Fruit fly (Drosophila melanogaster) whole organism, embryonic: Measurements from ENCODE around the gene moody.

ENCODE experiments used
- Aef1 ChIP-seq: fragments of 200-800 bp; sonication (Bioruptor generic); IDR thresholded peaks from 3 replicates; pipeline ENCODE4 v1.3.6; 2022; ENCODE audit warnings: missing biosample characterization, missing genetic modification characterization
- Antp ChIP-seq: fragments of 200-800 bp; sonication (Bioruptor generic); optimal IDR thresholded peaks from 3 replicates; lab custom pipeline; 2016; ENCODE audit warnings: missing biosample characterization, missing genetic modification characterization
- Asciz ChIP-seq: fragments of 200-800 bp; sonication (Bioruptor generic); optimal IDR thresholded peaks from 2 replicates; lab custom pipeline; 2017; ENCODE audit warnings: missing biosample characterization, mild to moderate bottlenecking, missing genetic modification characterization, missing genetic modification reagents
- BEAF-32 ChIP-seq: fragments of 200-800 bp; sonication (Bioruptor generic); optimal IDR thresholded peaks from 3 replicates; lab custom pipeline; 2017; ENCODE audit warnings: missing biosample characterization, missing genetic modification characterization, mild to moderate bottlenecking, moderate library complexity, missing genetic modification reagents
- Bteb2 ChIP-seq: fragments of 200-800 bp; sonication (Bioruptor generic); optimal IDR thresholded peaks from 2 replicates; lab custom pipeline; 2016; ENCODE audit warnings: missing biosample characterization, missing genetic modification characterization
- CG10147 ChIP-seq: fragments of 200-800 bp; sonication (Bioruptor generic); optimal IDR thresholded peaks from 2 replicates; lab custom pipeline; 2019; ENCODE audit warnings: missing biosample characterization, mild to moderate bottlenecking, missing genetic modification characterization, moderate library complexity
- CG10267 ChIP-seq: fragments of 200-800 bp; sonication (Bioruptor generic); optimal IDR thresholded peaks from 2 replicates; lab custom pipeline; 2018; ENCODE audit warnings: missing biosample characterization, mild to moderate bottlenecking, missing genetic modification characterization, moderate library complexity
- CG10543 ChIP-seq: fragments of 200-800 bp; sonication (Bioruptor generic); optimal IDR thresholded peaks from 3 replicates; lab custom pipeline; 2017; ENCODE audit warnings: missing biosample characterization, mild to moderate bottlenecking, missing genetic modification characterization, moderate library complexity
- CG11085 ChIP-seq: fragments of 200-800 bp; sonication (Bioruptor generic); IDR thresholded peaks from 2 replicates; pipeline ENCODE4 v1.3.6; 2022; ENCODE audit warnings: missing biosample characterization, missing genetic modification characterization
- CG14441 ChIP-seq: fragments of 200-800 bp; sonication (Bioruptor generic); IDR thresholded peaks from 2 replicates; pipeline ENCODE4 v1.3.6; 2022; ENCODE audit warnings: missing biosample characterization, missing genetic modification characterization
- CG14965 ChIP-seq: fragments of 200-800 bp; sonication (Bioruptor generic); optimal IDR thresholded peaks from 2 replicates; lab custom pipeline; 2016; ENCODE audit warnings: missing biosample characterization, missing genetic modification characterization, borderline replicate concordance
- CG15514 ChIP-seq: fragments of 200-800 bp; sonication (Bioruptor generic); optimal IDR thresholded peaks from 3 replicates; lab custom pipeline; 2017; ENCODE audit warnings: missing biosample characterization, missing genetic modification characterization, mild to moderate bottlenecking, moderate library complexity, missing genetic modification reagents
- CG1647 ChIP-seq: fragments of 200-800 bp; sonication (Bioruptor generic); optimal IDR thresholded peaks from 3 replicates; lab custom pipeline; 2016; ENCODE audit warnings: missing biosample characterization, missing genetic modification characterization
- CG16815 ChIP-seq: fragments of 200-800 bp; sonication (Bioruptor generic); optimal IDR thresholded peaks from 3 replicates; lab custom pipeline; 2017; ENCODE audit warnings: missing biosample characterization, mild to moderate bottlenecking, missing genetic modification characterization
- CG17359 ChIP-seq: fragments of 200-800 bp; sonication (Bioruptor generic); optimal IDR thresholded peaks from 3 replicates; lab custom pipeline; 2018; ENCODE audit warnings: missing biosample characterization, mild to moderate bottlenecking, missing genetic modification characterization, moderate library complexity
- CG17802 ChIP-seq: fragments of 200-800 bp; sonication (Bioruptor generic); optimal IDR thresholded peaks from 2 replicates; lab custom pipeline; 2018; ENCODE audit warnings: missing biosample characterization, mild to moderate bottlenecking, missing genetic modification characterization, moderate library complexity
- CG2120 ChIP-seq: fragments of 200-800 bp; sonication (Bioruptor generic); optimal IDR thresholded peaks from 3 replicates; lab custom pipeline; 2016; ENCODE audit warnings: missing biosample characterization, missing genetic modification characterization
- CG2678 ChIP-seq: fragments of 200-800 bp; sonication (Bioruptor generic); optimal IDR thresholded peaks from 3 replicates; lab custom pipeline; 2019; ENCODE audit warnings: missing biosample characterization, mild to moderate bottlenecking, missing genetic modification characterization, moderate library complexity
- CG2889 ChIP-seq: fragments of 200-800 bp; sonication (Bioruptor generic); IDR thresholded peaks from 3 replicates; pipeline ENCODE4 v1.3.6; 2022; ENCODE audit warnings: missing biosample characterization, missing genetic modification characterization
- CG31365 ChIP-seq: fragments of 200-800 bp; sonication (Bioruptor generic); optimal IDR thresholded peaks from 2 replicates; lab custom pipeline; 2018; ENCODE audit warnings: missing biosample characterization, mild to moderate bottlenecking, missing genetic modification characterization
- CG3163 ChIP-seq: fragments of 200-800 bp; sonication (Bioruptor generic); optimal IDR thresholded peaks from 3 replicates; lab custom pipeline; 2016; ENCODE audit warnings: missing biosample characterization, missing genetic modification characterization
- CG32767 ChIP-seq: fragments of 200-800 bp; sonication (Bioruptor generic); IDR thresholded peaks from 2 replicates; pipeline ENCODE4 v1.3.6; 2022; ENCODE audit warnings: missing biosample characterization, missing genetic modification characterization
- CG3847 ChIP-seq: fragments of 200-800 bp; sonication (Bioruptor generic); IDR thresholded peaks from 2 replicates; pipeline ENCODE4 v1.3.6; 2022; ENCODE audit warnings: missing biosample characterization, missing genetic modification characterization
- CG4617 ChIP-seq: fragments of 200-800 bp; sonication (Bioruptor generic); optimal IDR thresholded peaks from 3 replicates; lab custom pipeline; 2016; ENCODE audit warnings: missing biosample characterization, missing genetic modification characterization, borderline replicate concordance
- CG4854 ChIP-seq: fragments of 200-800 bp; sonication (Bioruptor generic); optimal IDR thresholded peaks from 2 replicates; lab custom pipeline; 2016; ENCODE audit warnings: missing biosample characterization, missing genetic modification characterization, inconsistent platforms
- CG6272 ChIP-seq: fragments of 200-800 bp; sonication (Bioruptor generic); IDR thresholded peaks from 2 replicates; pipeline ENCODE4 v1.3.6; 2022; ENCODE audit warnings: missing biosample characterization, missing genetic modification characterization
- CG6791 ChIP-seq: fragments of 200-800 bp; sonication (Bioruptor generic); IDR thresholded peaks from 3 replicates; pipeline ENCODE4 v1.3.6; 2022; ENCODE audit warnings: missing biosample characterization, missing genetic modification characterization; ENCODE audit not compliant: partially characterized antibody
- CG7556 ChIP-seq: fragments of 200-800 bp; sonication (Bioruptor generic); optimal IDR thresholded peaks from 2 replicates; lab custom pipeline; 2017; ENCODE audit warnings: missing biosample characterization, mild to moderate bottlenecking, missing genetic modification characterization
- CG9215 ChIP-seq: fragments of 200-800 bp; sonication (Bioruptor generic); IDR thresholded peaks from 2 replicates; pipeline ENCODE4 v1.3.6; 2022; ENCODE audit warnings: missing biosample characterization, missing genetic modification characterization
- CG9437 ChIP-seq: fragments of 200-800 bp; sonication (Bioruptor generic); optimal IDR thresholded peaks from 2 replicates; lab custom pipeline; 2018; ENCODE audit warnings: missing biosample characterization, mild to moderate bottlenecking, missing genetic modification characterization
- D19A ChIP-seq: fragments of 200-800 bp; optimal IDR thresholded peaks from 3 replicates; lab custom pipeline; 2019; ENCODE audit warnings: missing biosample characterization, mild to moderate bottlenecking, missing genetic modification characterization, moderate library complexity
- MBD-R2 ChIP-seq: fragments of 200-800 bp; sonication (Bioruptor generic); IDR thresholded peaks from 2 replicates; pipeline ENCODE4 v1.3.6; 2022; ENCODE audit warnings: missing biosample characterization, missing genetic modification characterization
- MESR4 ChIP-seq: fragments of 200-800 bp; sonication (Bioruptor generic); optimal IDR thresholded peaks from 2 replicates; lab custom pipeline; 2018; ENCODE audit warnings: missing biosample characterization, mild to moderate bottlenecking, missing genetic modification characterization, moderate library complexity
- Mes4 ChIP-seq: fragments of 200-800 bp; sonication (Bioruptor generic); optimal IDR thresholded peaks from 2 replicates; lab custom pipeline; 2016; ENCODE audit warnings: missing biosample characterization, missing genetic modification characterization
- Mrtf ChIP-seq: fragments of 200-800 bp; sonication (Bioruptor generic); IDR thresholded peaks from 3 replicates; pipeline ENCODE4 v1.3.6; 2022; ENCODE audit warnings: missing biosample characterization, missing genetic modification characterization
- Oli ChIP-seq: fragments of 200-800 bp; sonication (Bioruptor generic); optimal IDR thresholded peaks from 2 replicates; lab custom pipeline; 2018; ENCODE audit warnings: missing biosample characterization, mild to moderate bottlenecking, missing genetic modification characterization, moderate library complexity
- aop ChIP-seq: fragments of 200-800 bp; sonication (Bioruptor generic); IDR thresholded peaks from 2 replicates; pipeline ENCODE4 v1.3.6; 2022; ENCODE audit warnings: missing biosample characterization, missing genetic modification characterization
- crol ChIP-seq: fragments of 200-800 bp; sonication (Bioruptor generic); IDR thresholded peaks from 2 replicates; pipeline ENCODE4 v1.3.6; 2022; ENCODE audit warnings: missing biosample characterization, missing genetic modification characterization
- klu ChIP-seq: fragments of 200-800 bp; sonication (Bioruptor generic); IDR thresholded peaks from 2 replicates; pipeline ENCODE4 v1.3.6; 2022; ENCODE audit warnings: missing biosample characterization, missing genetic modification characterization
- mld ChIP-seq: fragments of 200-800 bp; sonication (Bioruptor generic); IDR thresholded peaks from 3 replicates; pipeline ENCODE4 v1.3.6; 2022; ENCODE audit warnings: missing biosample characterization, missing genetic modification characterization; ENCODE audit not compliant: partially characterized antibody
- pan ChIP-seq, 4 experiments: fragments of >200 bp in 3 of 4; fragments of 200-800 bp in 1 of 4; sonication (Bioruptor generic) in 1 of 4; optimal IDR thresholded peaks in 3 of 4; IDR thresholded peaks in 1 of 4; 2 replicates each; pipeline versions ENCODE4 v1.3.6 to Lab custom; 2017 to 2022; ENCODE audit warnings: missing biosample characterization in 2 of 4, missing genetic modification characterization in 2 of 4, mixed read lengths in 1 of 4
- pho ChIP-seq: fragments of 200-800 bp; sonication (Bioruptor generic); optimal IDR thresholded peaks from 2 replicates; lab custom pipeline; 2016; ENCODE audit warnings: missing biosample characterization, missing genetic modification characterization
- pnt ChIP-seq: fragments of 200-800 bp; sonication (Bioruptor generic); optimal IDR thresholded peaks from 3 replicates; lab custom pipeline; 2016; ENCODE audit warnings: missing biosample characterization, missing genetic modification characterization
- pum ChIP-seq: fragments of 200-800 bp; sonication (Bioruptor generic); optimal IDR thresholded peaks from 2 replicates; lab custom pipeline; 2016; ENCODE audit warnings: missing biosample characterization, missing genetic modification characterization
- repo ChIP-seq: fragments of 200-800 bp; sonication (Bioruptor generic); optimal IDR thresholded peaks from 2 replicates; lab custom pipeline; 2016; ENCODE audit warnings: missing biosample characterization, missing genetic modification characterization
- run ChIP-seq: fragments of 200-800 bp; sonication (Bioruptor generic); optimal IDR thresholded peaks from 3 replicates; lab custom pipeline; 2018; ENCODE audit warnings: missing biosample characterization, mild to moderate bottlenecking, missing genetic modification characterization
- sim ChIP-seq: fragments of 200-800 bp; sonication (Bioruptor generic); IDR thresholded peaks from 2 replicates; pipeline ENCODE4 v1.3.6; 2022; ENCODE audit warnings: missing biosample characterization, missing genetic modification characterization
- sisA ChIP-seq: fragments of 200-800 bp; sonication (Bioruptor generic); IDR thresholded peaks from 2 replicates; pipeline ENCODE4 v1.3.6; 2022; ENCODE audit warnings: missing biosample characterization, missing genetic modification characterization
- tgo ChIP-seq: fragments of 200-800 bp; sonication (Bioruptor generic); IDR thresholded peaks from 3 replicates; pipeline ENCODE4 v1.3.6; 2022; ENCODE audit warnings: missing biosample characterization, missing genetic modification characterization

Gene moody

DNA sequence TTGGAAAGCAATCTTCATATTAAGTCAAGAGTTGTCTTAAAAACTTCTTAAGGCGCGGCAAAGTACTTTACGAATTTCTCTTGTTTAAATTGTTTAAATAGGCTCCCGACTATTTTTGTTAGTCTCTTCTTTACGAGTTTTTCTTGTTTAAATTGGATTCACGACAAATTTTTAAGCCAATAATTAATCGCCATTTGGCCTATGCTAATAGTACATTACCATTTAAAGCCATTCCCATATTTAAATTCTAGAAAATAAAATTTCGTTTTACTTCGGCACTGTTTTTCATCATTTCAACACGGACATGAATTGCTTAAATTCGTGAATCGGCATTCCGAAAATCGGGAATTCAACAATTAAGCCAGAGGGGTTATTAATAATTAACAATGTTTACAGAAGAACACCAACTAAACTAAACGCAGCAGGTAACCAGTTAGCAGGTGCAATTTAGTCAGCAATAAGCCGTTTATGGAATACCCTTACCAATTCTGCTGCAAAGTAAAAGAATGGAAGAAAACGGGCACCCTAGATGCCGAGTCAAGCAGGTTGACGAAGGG is 40.4 kb downstream of the moody start (continued):
- no peak for TF ChIP-seq MESR4 (GFP tag; lab: Kevin White, UChicago)
- peak; percentile 13 for TF ChIP-seq CG17802 (tag; lab: Kevin White, UChicago)
- TF ChIP-seq CG7556 (GFP tag; lab: Kevin White, UChicago) = peak; percentile 86
- TF ChIP-seq CG14441 (GFP tag; lab: Robert Waterston, UW) = peak; percentile 55
- TF ChIP-seq aop (GFP tag; lab: Robert Waterston, UW) = no peak
- TF ChIP-seq CG10147 (GFP tag; lab: Kevin White, UChicago) = peak; percentile 59
- TF ChIP-seq Antp (GFP tag; lab: Kevin White, UChicago) = peak; percentile 68
- peak; percentile 68 for TF ChIP-seq Bteb2
- TF ChIP-seq CG11085 (GFP tag; lab: Robert Waterston, UW) = 0 out of 2 replicates have a peak, but pooled peaks have one; percentile 43
- peak; percentile 44 for TF ChIP-seq sisA (GFP tag; lab: Robert Waterston, UW)
- peak; percentile 22 for TF ChIP-seq BEAF-32 (GFP tag; lab: Kevin White, UChicago)
- peak; percentile 81 for TF ChIP-seq D19A (tag; lab: Kevin White, UChicago)
- peak; percentile 10 for TF ChIP-seq CG4617 (GFP tag; lab: Kevin White, UChicago)
- peak; percentile 60 for TF ChIP-seq CG9215 (GFP tag; lab: Robert Waterston, UW)
- TF ChIP-seq CG4854 (GFP tag; lab: Kevin White, UChicago) = peak; percentile 55
- peak; percentile 76 for TF ChIP-seq CG10543 (GFP tag; lab: Kevin White, UChicago)
- TF ChIP-seq tgo (GFP tag; lab: Robert Waterston, UW) = peak; percentile 54
- no peak for TF ChIP-seq mld (GFP tag; lab: Robert Waterston, UW)
- peak; percentile 23; the same call in 1 of the 2 replicates for TF ChIP-seq CG6272
- no peak for TF ChIP-seq pan (optimal IDR thresholded peaks at IDR 0.05; lab: Kevin White, UChicago)
- peak in 1 of 2 experiments; percentile 60 for TF ChIP-seq pan (GFP tag; optimal IDR thresholded peaks at IDR 0.05 in 1 of 2, IDR thresholded peaks at IDR 0.05 in 1 of 2)
- peak; percentile 85 for TF ChIP-seq Oli (tag; lab: Kevin White, UChicago)
- peak; percentile 40; the same call in 2 of the 3 replicates for TF ChIP-seq Aef1 (GFP tag; lab: Robert Waterston, UW)
- peak; percentile 69 for TF ChIP-seq Mes4 (GFP tag; lab: Kevin White, UChicago)
- peak; percentile 79 for TF ChIP-seq CG2120
- no peak; the same call in 1 of the 2 replicates for TF ChIP-seq MBD-R2 (GFP tag; lab: Robert Waterston, UW)
- TF ChIP-seq Mrtf (GFP tag; lab: Robert Waterston, UW) = peak; percentile 44; the same call in 2 of the 3 replicates
- peak; percentile 31; the same call in 2 of the 3 replicates for TF ChIP-seq CG2889 (GFP tag; lab: Robert Waterston, UW)
- TF ChIP-seq run = peak; percentile 33
- TF ChIP-seq klu (GFP tag; lab: Robert Waterston, UW) = peak; percentile 30; the same call in 1 of the 2 replicates
- peak; percentile 69 for TF ChIP-seq CG10267 (tag; lab: Kevin White, UChicago)
- TF ChIP-seq Asciz (GFP tag; lab: Kevin White, UChicago) = peak; percentile 62
- no peak for TF ChIP-seq CG3163 (GFP tag; lab: Kevin White, UChicago)
- TF ChIP-seq pho (GFP tag; lab: Kevin White, UChicago) = peak; percentile 72
- peak; percentile 48 for TF ChIP-seq CG15514 (GFP tag; lab: Kevin White, UChicago)
- peak; percentile 47 for TF ChIP-seq repo (GFP tag; lab: Kevin White, UChicago)
- TF ChIP-seq crol = no peak; the same call in 1 of the 2 replicates
- 0 out of 2 replicates have a peak, but pooled peaks have one; percentile 30 for TF ChIP-seq sim (GFP tag; lab: Robert Waterston, UW)
- TF ChIP-seq pnt (GFP tag; lab: Kevin White, UChicago) = peak; percentile 60
- peak; percentile 85 for TF ChIP-seq CG2678 (tag; lab: Kevin White, UChicago)
- TF ChIP-seq CG16815 (GFP tag; lab: Kevin White, UChicago) = peak; percentile 82
- no peak for TF ChIP-seq CG31365 (tag; lab: Kevin White, UChicago)
- peak; percentile 80 for TF ChIP-seq pum (GFP tag; lab: Kevin White, UChicago)
- TF ChIP-seq CG6791 (GFP tag; lab: Robert Waterston, UW) = no peak
- TF ChIP-seq CG9437 = peak; percentile 85
- no peak for TF ChIP-seq CG14965 (GFP tag; lab: Kevin White, UChicago)
- TF ChIP-seq CG17359 (tag; lab: Kevin White, UChicago) = peak; percentile 61
- peak; percentile 15; the same call in 1 of the 2 replicates for TF ChIP-seq CG32767 (GFP tag; lab: Robert Waterston, UW)
- peak; percentile 52 for TF ChIP-seq CG3847 (GFP tag; lab: Robert Waterston, UW)
- TF ChIP-seq CG1647 (GFP tag; lab: Kevin White, UChicago) = peak; percentile 64
